Worm (Caenorhabditis elegans) whole organism, L3 larva: Measurements from ENCODE around the gene C45G9.4.

Experiments used
- ZK546.5 ChIP-seq: sonication (generic microtip); optimal IDR thresholded peaks from 2 replicates; lab custom pipeline; 2017; ENCODE audit warnings: missing biosample characterization, missing genetic modification characterization
- aly-2 ChIP-seq: fragments of 150-350 bp; optimal IDR thresholded peaks from 2 replicates; lab custom pipeline; 2014; ENCODE audit warnings: missing biosample characterization, missing genetic modification characterization
- ceh-82 ChIP-seq: fragments of 150-350 bp; optimal IDR thresholded peaks from 2 replicates; lab custom pipeline; 2014; ENCODE audit warnings: missing biosample characterization, missing genetic modification characterization
- elt-2 ChIP-seq: sonication (generic microtip); optimal IDR thresholded peaks from 2 replicates; lab custom pipeline; 2016; ENCODE audit warnings: missing genetic modification reagents, mild to moderate bottlenecking, missing genetic modification characterization, missing compliant biosample characterization
- elt-3 ChIP-seq, 3 experiments: fragments of 150-350 bp in 1 of 3; sonication (generic microtip) in 2 of 3; optimal IDR thresholded peaks; 2 replicates in 2 of 3; 4 replicates in 1 of 3; lab custom pipeline; 2014 to 2017; ENCODE audit warnings: missing biosample characterization in 3 of 3, missing genetic modification characterization in 3 of 3
- fkh-10 ChIP-seq: sonication (generic microtip); optimal IDR thresholded peaks from 2 replicates; lab custom pipeline; 2017; ENCODE audit warnings: missing biosample characterization, missing genetic modification reagents, missing genetic modification characterization
- jun-1 ChIP-seq: fragments of 150-350 bp; optimal IDR thresholded peaks from 2 replicates; lab custom pipeline; 2014; ENCODE audit warnings: missing biosample characterization, missing genetic modification reagents, missing genetic modification characterization
- mml-1 ChIP-seq: fragments of 150-350 bp; sonication (generic microtip); optimal IDR thresholded peaks from 3 replicates; lab custom pipeline; 2014; ENCODE audit warnings: missing biosample characterization, missing genetic modification characterization
- nhr-12 ChIP-seq: fragments of 150-350 bp; optimal IDR thresholded peaks from 2 replicates; lab custom pipeline; 2014; ENCODE audit warnings: missing biosample characterization, missing genetic modification characterization
- nhr-28 ChIP-seq: fragments of 150-350 bp; optimal IDR thresholded peaks from 2 replicates; lab custom pipeline; 2014; ENCODE audit warnings: missing biosample characterization, missing genetic modification characterization
- nhr-77 ChIP-seq: fragments of 150-350 bp; optimal IDR thresholded peaks from 2 replicates; lab custom pipeline; 2014; ENCODE audit warnings: missing biosample characterization, missing genetic modification characterization
- snpc-4 ChIP-seq: fragments of 150-350 bp; optimal IDR thresholded peaks from 2 replicates; lab custom pipeline; 2014; ENCODE audit warnings: missing biosample characterization, missing genetic modification characterization
- tbx-2 ChIP-seq: sonication (generic microtip); optimal IDR thresholded peaks from 2 replicates; lab custom pipeline; 2016; ENCODE audit warnings: mild to moderate bottlenecking, missing genetic modification characterization, missing compliant biosample characterization
- ztf-11 ChIP-seq: fragments of 150-350 bp; optimal IDR thresholded peaks from 2 replicates; lab custom pipeline; 2014; ENCODE audit warnings: missing biosample characterization, missing genetic modification characterization

DNA sequence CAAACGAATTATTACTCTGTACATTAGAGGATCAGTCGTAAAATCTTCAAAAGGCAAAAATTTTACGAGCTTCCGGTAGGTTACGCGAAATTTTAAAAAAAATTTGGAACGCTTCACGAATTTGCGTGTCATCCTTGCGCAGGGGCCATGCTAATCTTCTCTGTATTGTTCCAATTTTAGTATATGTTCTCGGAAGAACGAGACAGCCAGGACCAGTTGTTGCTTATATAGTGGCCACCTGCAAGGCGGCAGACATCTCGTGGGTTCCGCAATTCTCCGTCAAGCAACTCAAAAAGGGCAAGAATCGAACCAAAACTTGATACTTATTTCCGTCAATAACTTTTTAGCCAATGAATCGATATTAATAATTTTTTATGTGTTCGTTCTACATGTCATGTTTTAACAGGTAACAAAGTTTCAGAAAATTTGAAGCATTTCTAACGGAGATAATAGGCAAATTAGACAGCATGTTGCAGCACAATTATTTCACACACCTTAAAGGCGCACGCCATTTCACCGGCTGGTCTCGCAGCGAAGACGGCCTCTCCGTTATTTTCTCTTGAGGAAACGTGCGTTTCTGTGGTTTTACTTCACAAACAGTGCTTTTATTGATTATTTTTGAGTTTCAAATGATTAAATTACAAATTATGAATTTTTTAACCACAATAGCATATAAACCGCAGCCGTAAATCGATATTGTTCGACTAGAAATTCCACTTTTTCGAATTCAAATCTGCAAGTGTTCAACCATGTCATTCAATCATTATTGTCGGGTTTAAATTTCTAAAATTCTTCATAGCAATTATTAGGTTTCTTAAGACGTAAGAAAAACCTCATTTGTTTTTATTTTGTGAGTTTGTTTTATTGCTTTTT is 18.4 kb downstream of the C45G9.4 start:
- no peak for TF ChIP-seq nhr-28 (tag; lab: Kevin White, UChicago)
- TF ChIP-seq ztf-11 (tag; lab: Kevin White, UChicago), result no peak
- no peak for TF ChIP-seq elt-3 (tag; optimal IDR thresholded peaks at IDR 0.05; lab: Kevin White, UChicago)
- TF ChIP-seq ZK546.5 (tag; lab: Kevin White, UChicago), result no peak
- peak; percentile 33 for TF ChIP-seq fkh-10 (GFP tag; lab: Kevin White, UChicago)
- TF ChIP-seq aly-2, result no peak
- TF ChIP-seq nhr-12, result no peak
- peak; percentile 33 for TF ChIP-seq nhr-77 (tag; lab: Kevin White, UChicago)
- peak; percentile 47 for TF ChIP-seq jun-1 (tag; lab: Kevin White, UChicago)
- peak; percentile 65 for TF ChIP-seq elt-2 (tag; lab: Kevin White, UChicago)
- TF ChIP-seq mml-1 (tag; lab: Kevin White, UChicago), result no peak
- peak; percentile 89 for TF ChIP-seq tbx-2 (tag; lab: Kevin White, UChicago)
- TF ChIP-seq snpc-4 (tag; lab: Kevin White, UChicago), result peak; percentile 99
- TF ChIP-seq ceh-82 (tag; lab: Kevin White, UChicago), result peak; percentile 81
